Fruit fly (Drosophila melanogaster) whole organism, prepupa: ENCODE data around the gene CG11964.

ENCODE experiments used
- Blimp-1 ChIP-seq: fragments of 200-800 bp; sonication (Bioruptor generic); optimal IDR thresholded peaks from 3 replicates; lab custom pipeline; 2017; ENCODE audit warnings: missing biosample characterization, missing genetic modification characterization, mild to moderate bottlenecking, moderate library complexity, missing genetic modification reagents
- CG10631 ChIP-seq: fragments of 200-800 bp; sonication (Bioruptor generic); optimal IDR thresholded peaks from 2 replicates; lab custom pipeline; 2016; ENCODE audit warnings: missing biosample characterization, missing genetic modification characterization
- CG10669 ChIP-seq: fragments of 200-800 bp; sonication (Bioruptor generic); optimal IDR thresholded peaks from 3 replicates; lab custom pipeline; 2018; ENCODE audit warnings: missing biosample characterization, mild to moderate bottlenecking, missing genetic modification characterization, moderate library complexity
- CG11294 ChIP-seq: fragments of 200-800 bp; sonication (Bioruptor generic); IDR thresholded peaks from 2 replicates; pipeline ENCODE4 v1.3.6; 2022; ENCODE audit warnings: missing biosample characterization, missing genetic modification characterization
- CG11762 ChIP-seq: fragments of 200-800 bp; sonication (Bioruptor generic); optimal IDR thresholded peaks from 3 replicates; lab custom pipeline; 2016; ENCODE audit warnings: missing biosample characterization, missing genetic modification characterization; ENCODE audit not compliant: insufficient read depth
- CG11902 ChIP-seq: fragments of 200-800 bp; sonication (Bioruptor generic); optimal IDR thresholded peaks from 3 replicates; lab custom pipeline; 2016; ENCODE audit warnings: missing biosample characterization, missing genetic modification characterization
- CG1621 ChIP-seq: fragments of 200-800 bp; sonication (Bioruptor generic); optimal IDR thresholded peaks from 3 replicates; lab custom pipeline; 2018; ENCODE audit warnings: missing biosample characterization, mild to moderate bottlenecking, missing genetic modification characterization
- CG16779 ChIP-seq: fragments of 200-800 bp; sonication (Bioruptor generic); optimal IDR thresholded peaks from 3 replicates; lab custom pipeline; 2017; ENCODE audit warnings: missing biosample characterization, mild to moderate bottlenecking, missing genetic modification characterization
- CG3032 ChIP-seq: fragments of 200-800 bp; optimal IDR thresholded peaks from 2 replicates; lab custom pipeline; 2019; ENCODE audit warnings: missing biosample characterization, mild to moderate bottlenecking, missing genetic modification characterization, moderate library complexity
- CG31627 ChIP-seq: fragments of 200-800 bp; sonication (Bioruptor generic); optimal IDR thresholded peaks from 3 replicates; lab custom pipeline; 2016; ENCODE audit warnings: missing biosample characterization, missing genetic modification characterization
- CG32006 ChIP-seq: fragments of 200-800 bp; sonication (Bioruptor generic); optimal IDR thresholded peaks from 3 replicates; lab custom pipeline; 2017; ENCODE audit warnings: missing biosample characterization, mild to moderate bottlenecking, missing genetic modification characterization
- CG3919 ChIP-seq: fragments of 200-800 bp; sonication (Bioruptor generic); optimal IDR thresholded peaks from 3 replicates; lab custom pipeline; 2016; ENCODE audit warnings: missing biosample characterization, missing genetic modification characterization
- CG4318 ChIP-seq: fragments of 200-800 bp; sonication (Bioruptor generic); optimal IDR thresholded peaks from 3 replicates; lab custom pipeline; 2017; ENCODE audit warnings: missing biosample characterization, mild to moderate bottlenecking, missing genetic modification characterization
- CG6163 ChIP-seq: fragments of 200-800 bp; sonication (Bioruptor generic); IDR thresholded peaks from 3 replicates; pipeline ENCODE4 v1.3.6; 2022; ENCODE audit warnings: missing biosample characterization, missing genetic modification characterization
- CG6792 ChIP-seq: fragments of 200-800 bp; sonication (Bioruptor generic); optimal IDR thresholded peaks from 3 replicates; lab custom pipeline; 2016; ENCODE audit warnings: missing biosample characterization, missing genetic modification characterization
- CG6808 ChIP-seq: fragments of 200-800 bp; sonication (Bioruptor generic); optimal IDR thresholded peaks from 3 replicates; lab custom pipeline; 2017; ENCODE audit warnings: missing biosample characterization, missing genetic modification characterization, mild to moderate bottlenecking, moderate library complexity, missing genetic modification reagents
- CG6854 ChIP-seq: fragments of 200-800 bp; sonication (Bioruptor generic); optimal IDR thresholded peaks from 2 replicates; lab custom pipeline; 2017; ENCODE audit warnings: missing biosample characterization, mild to moderate bottlenecking, missing genetic modification characterization
- CG7368 ChIP-seq: fragments of 200-800 bp; sonication (Bioruptor generic); optimal IDR thresholded peaks from 3 replicates; lab custom pipeline; 2016; ENCODE audit warnings: missing biosample characterization, missing genetic modification characterization
- CG8319 ChIP-seq: fragments of 200-800 bp; sonication (Bioruptor generic); optimal IDR thresholded peaks from 3 replicates; lab custom pipeline; 2016; ENCODE audit warnings: missing biosample characterization, missing genetic modification characterization
- CG9139 ChIP-seq: fragments of 200-800 bp; sonication (Bioruptor generic); optimal IDR thresholded peaks from 3 replicates; lab custom pipeline; 2017; ENCODE audit warnings: missing biosample characterization, mild to moderate bottlenecking, missing genetic modification characterization
- Eip78C ChIP-seq: fragments of 200-800 bp; sonication (Bioruptor generic); peaks from one replicate; lab custom pipeline; 2016; ENCODE audit warnings: missing biosample characterization, missing genetic modification characterization
- Eip93F ChIP-seq: fragments of 200-800 bp; sonication (Bioruptor generic); optimal IDR thresholded peaks from 2 replicates; lab custom pipeline; 2016; ENCODE audit warnings: missing biosample characterization, mild to moderate bottlenecking, missing genetic modification characterization
- Ets21C ChIP-seq: fragments of 200-800 bp; sonication (Bioruptor generic); optimal IDR thresholded peaks from 3 replicates; lab custom pipeline; 2016; ENCODE audit warnings: missing biosample characterization, missing genetic modification characterization
- Ets96B ChIP-seq: fragments of 200-800 bp; optimal IDR thresholded peaks from 2 replicates; lab custom pipeline; 2019; ENCODE audit warnings: missing biosample characterization, mild to moderate bottlenecking, missing genetic modification characterization, moderate library complexity
- Hr38 ChIP-seq: sonication (Bioruptor generic); optimal IDR thresholded peaks from 2 replicates; lab custom pipeline; 2016; ENCODE audit warnings: missing biosample characterization, missing genetic modification characterization
- Hr39 ChIP-seq: fragments of 200-800 bp; sonication (Bioruptor generic); optimal IDR thresholded peaks from 2 replicates; lab custom pipeline; 2016; ENCODE audit warnings: missing biosample characterization, missing genetic modification characterization
- Hr4 ChIP-seq: fragments of 200-800 bp; sonication (Bioruptor generic); optimal IDR thresholded peaks from 3 replicates; lab custom pipeline; 2016; ENCODE audit warnings: missing biosample characterization, missing genetic modification characterization
- OdsH ChIP-seq: fragments of 200-800 bp; sonication (Bioruptor generic); optimal IDR thresholded peaks from 3 replicates; lab custom pipeline; 2016; ENCODE audit warnings: missing biosample characterization, missing genetic modification characterization
- Sox102F ChIP-seq: fragments of 200-800 bp; sonication (Bioruptor generic); optimal IDR thresholded peaks from 2 replicates; lab custom pipeline; 2016; ENCODE audit warnings: missing biosample characterization, mild to moderate bottlenecking, missing genetic modification characterization
- Sox14 ChIP-seq: fragments of 200-800 bp; sonication (Bioruptor generic); optimal IDR thresholded peaks from 3 replicates; lab custom pipeline; 2016; ENCODE audit warnings: missing biosample characterization, missing genetic modification characterization
- Sox15 ChIP-seq: fragments of 200-800 bp; sonication (Bioruptor generic); optimal IDR thresholded peaks from 3 replicates; lab custom pipeline; 2016; ENCODE audit warnings: missing biosample characterization, missing genetic modification characterization
- achi ChIP-seq: fragments of 200-800 bp; sonication (Bioruptor generic); optimal IDR thresholded peaks from 3 replicates; lab custom pipeline; 2016; ENCODE audit warnings: missing biosample characterization, missing genetic modification characterization
- cyc ChIP-seq: fragments of 200-800 bp; sonication (Bioruptor generic); optimal IDR thresholded peaks from 3 replicates; lab custom pipeline; 2016; ENCODE audit warnings: missing biosample characterization, missing genetic modification characterization
- dsx ChIP-seq: fragments of 200-800 bp; optimal IDR thresholded peaks from 3 replicates; lab custom pipeline; 2019; ENCODE audit warnings: missing biosample characterization, mild to moderate bottlenecking, missing genetic modification characterization, moderate library complexity; ENCODE audit not compliant: poor library complexity, severe bottlenecking
- eg ChIP-seq: fragments of 200-800 bp; sonication (Bioruptor generic); IDR thresholded peaks from 3 replicates; pipeline ENCODE4 v1.3.6; 2022; ENCODE audit warnings: missing biosample characterization, missing genetic modification characterization
- esn ChIP-seq: fragments of 200-800 bp; sonication (Bioruptor generic); optimal IDR thresholded peaks from 2 replicates; lab custom pipeline; 2016; ENCODE audit warnings: missing biosample characterization, mild to moderate bottlenecking, missing genetic modification characterization, moderate library complexity
- fd59A ChIP-seq: fragments of 200-800 bp; sonication (Bioruptor generic); optimal IDR thresholded peaks from 2 replicates; lab custom pipeline; 2017; ENCODE audit warnings: missing biosample characterization, mild to moderate bottlenecking, missing genetic modification characterization, missing genetic modification reagents
- fkh ChIP-seq: fragments of 200-800 bp; sonication (Bioruptor generic); optimal IDR thresholded peaks from 3 replicates; lab custom pipeline; 2017; ENCODE audit warnings: missing biosample characterization, mild to moderate bottlenecking, missing genetic modification characterization, moderate library complexity
- lz ChIP-seq: fragments of 200-800 bp; sonication (Bioruptor generic); optimal IDR thresholded peaks from 3 replicates; lab custom pipeline; 2016; ENCODE audit warnings: missing biosample characterization, missing genetic modification characterization
- net ChIP-seq: fragments of 200-800 bp; sonication (Bioruptor generic); optimal IDR thresholded peaks from 3 replicates; lab custom pipeline; 2016; ENCODE audit warnings: missing biosample characterization, missing genetic modification characterization
- pdm3 ChIP-seq: fragments of 200-800 bp; sonication (Bioruptor generic); optimal IDR thresholded peaks from 3 replicates; lab custom pipeline; 2016; ENCODE audit warnings: missing biosample characterization, missing genetic modification characterization
- salr ChIP-seq, 2 experiments: fragments of 200-800 bp; sonication (Bioruptor generic); optimal IDR thresholded peaks; 3 replicates each; lab custom pipeline; 2016 to 2018; ENCODE audit warnings: missing biosample characterization in 2 of 2, missing genetic modification characterization in 2 of 2, mild to moderate bottlenecking in 1 of 2
- ss ChIP-seq, 2 experiments: fragments of 200-800 bp; sonication (Bioruptor generic); optimal IDR thresholded peaks; 2 replicates in 1 of 2; 3 replicates in 1 of 2; lab custom pipeline; 2017 to 2018; ENCODE audit warnings: mild to moderate bottlenecking in 2 of 2, missing biosample characterization in 2 of 2, missing genetic modification characterization in 2 of 2, moderate library complexity in 1 of 2
- svp ChIP-seq: fragments of 200-800 bp; sonication (Bioruptor generic); peaks from one replicate; lab custom pipeline; 2016; ENCODE audit warnings: missing biosample characterization, missing genetic modification characterization
- vri ChIP-seq: fragments of 200-800 bp; sonication (Bioruptor generic); optimal IDR thresholded peaks from 3 replicates; lab custom pipeline; 2016; ENCODE audit warnings: missing biosample characterization, mild to moderate bottlenecking, missing genetic modification characterization

CG11964 gene

DNA sequence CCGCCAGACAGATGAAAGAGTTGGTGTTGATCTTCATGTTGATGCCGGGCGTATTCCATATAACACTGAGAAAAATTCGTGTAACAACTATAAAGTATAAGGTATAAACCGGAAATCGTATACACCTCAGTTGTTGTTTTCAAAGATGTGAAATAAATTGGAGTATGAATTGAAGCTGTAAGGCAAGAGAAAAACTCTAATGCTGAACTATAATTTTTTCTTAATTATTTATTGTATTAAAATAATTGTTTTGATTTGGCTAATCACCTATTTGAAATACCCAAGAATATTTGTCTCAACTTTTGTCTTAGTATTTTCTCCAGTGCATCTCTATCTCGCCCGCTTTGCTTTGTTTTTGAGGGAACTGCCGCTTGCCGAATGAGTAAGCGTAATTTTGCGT is 15.5 kb upstream of the CG11964 start (continued):
- peak; percentile 47 for TF ChIP-seq OdsH (GFP tag; lab: Kevin White, UChicago)
- no peak for TF ChIP-seq Hr38
- TF ChIP-seq fd59A (GFP tag; lab: Kevin White, UChicago) = no peak
- no peak for TF ChIP-seq pdm3 (GFP tag; lab: Kevin White, UChicago)
- TF ChIP-seq CG7368 (GFP tag; lab: Kevin White, UChicago) = no peak
- TF ChIP-seq CG16779 (tag; lab: Kevin White, UChicago) = no peak
- no peak for TF ChIP-seq CG10669 (GFP tag; lab: Kevin White, UChicago)
- TF ChIP-seq Sox15 = no peak
- peak; percentile 56 for TF ChIP-seq achi (GFP tag; lab: Kevin White, UChicago)
- no peak for TF ChIP-seq ss (GFP tag; optimal IDR thresholded peaks at IDR 0.05; lab: Kevin White, UChicago)
- TF ChIP-seq Sox102F (GFP tag; lab: Kevin White, UChicago) = peak; percentile 4
- TF ChIP-seq CG10631 (GFP tag; lab: Kevin White, UChicago) = peak; percentile 24
- no peak for TF ChIP-seq cyc (GFP tag; lab: Kevin White, UChicago)
- no peak for TF ChIP-seq CG3032 (tag; lab: Kevin White, UChicago)
- TF ChIP-seq salr (GFP tag; optimal IDR thresholded peaks at IDR 0.05; lab: Kevin White, UChicago) = peak in 1 of 2 experiments; percentile 15
- peak; percentile 23 for TF ChIP-seq CG3919 (GFP tag; lab: Kevin White, UChicago)
- TF ChIP-seq eg (GFP tag; lab: Robert Waterston, UW) = peak; percentile 29; the same call in 1 of the 3 replicates
- no peak for TF ChIP-seq CG6808 (GFP tag; lab: Kevin White, UChicago)
- TF ChIP-seq Ets21C (GFP tag; lab: Kevin White, UChicago) = no peak
- no peak for TF ChIP-seq CG11294 (GFP tag; lab: Robert Waterston, UW)
- TF ChIP-seq Eip78C = peak; percentile 65
- no peak for TF ChIP-seq CG6792 (GFP tag; lab: Kevin White, UChicago)
- TF ChIP-seq Ets96B (tag; lab: Kevin White, UChicago) = no peak
- TF ChIP-seq dsx = no peak

DNA sequence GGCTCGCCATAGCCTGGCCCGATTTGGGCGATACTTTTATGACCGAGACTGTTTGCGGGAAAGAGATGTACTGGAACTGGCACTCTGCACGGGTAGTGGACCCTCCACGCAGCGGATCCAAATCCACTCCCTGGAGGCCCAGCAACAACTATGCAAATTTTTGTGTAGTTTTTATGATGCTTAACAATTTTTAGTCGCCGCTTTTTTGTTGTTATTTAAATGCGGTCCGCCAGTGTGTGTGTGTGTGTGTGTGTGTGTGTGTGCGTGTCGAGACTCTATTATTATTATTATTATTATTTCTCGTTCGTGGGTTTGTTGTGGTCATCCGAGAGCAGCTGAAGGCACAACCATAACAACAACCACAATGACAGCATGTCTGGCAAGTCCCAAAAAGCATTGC is 14.3 kb upstream of the CG11964 start:
- TF ChIP-seq salr (GFP tag; optimal IDR thresholded peaks at IDR 0.05; lab: Kevin White, UChicago) = no peak
- TF ChIP-seq Eip78C = peak; percentile 23
- TF ChIP-seq vri (GFP tag; lab: Kevin White, UChicago) = no peak
- peak; percentile 4 for TF ChIP-seq svp (GFP tag; lab: Kevin White, UChicago)
- no peak for TF ChIP-seq CG1621
- no peak for TF ChIP-seq OdsH (GFP tag; lab: Kevin White, UChicago)
- TF ChIP-seq CG9139 (GFP tag; lab: Kevin White, UChicago) = no peak
- TF ChIP-seq Blimp-1 (GFP tag; lab: Kevin White, UChicago) = no peak

DNA sequence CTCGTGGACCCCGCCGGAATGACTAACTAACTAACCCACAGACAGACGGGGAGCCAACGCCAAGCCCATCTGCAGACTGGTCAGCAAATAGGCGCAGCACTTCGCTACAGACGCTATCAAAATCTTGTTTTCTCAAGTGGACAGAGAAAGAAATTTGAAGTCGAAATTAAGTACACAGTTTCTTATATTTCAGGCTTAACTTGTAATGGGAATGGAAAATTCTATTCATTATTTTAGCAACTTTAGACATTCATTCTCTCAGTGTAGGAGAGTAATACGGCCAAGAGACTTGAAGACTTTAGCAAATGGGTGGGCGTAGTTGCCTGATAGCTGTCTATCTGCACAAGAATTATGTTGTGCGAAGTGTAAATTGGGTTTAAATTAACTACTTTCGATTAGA is 13.5 kb upstream of the CG11964 start:
- TF ChIP-seq CG1621 (peak; percentile 52), achi (GFP tag; lab: Kevin White, UChicago) (peak; percentile 42), eg (GFP tag; lab: Robert Waterston, UW) (peak; percentile 74), vri (GFP tag; lab: Kevin White, UChicago) (no peak), fd59A (GFP tag; lab: Kevin White, UChicago) (peak; percentile 56), CG6854 (no peak), Eip78C (peak; percentile 75), Hr4 (peak; percentile 49), salr (GFP tag; optimal IDR thresholded peaks at IDR 0.05; lab: Kevin White, UChicago) (peak; percentile 35 to 45), Sox14 (GFP tag; lab: Kevin White, UChicago) (peak; percentile 59), CG8319 (no peak), CG7368 (GFP tag; lab: Kevin White, UChicago) (no peak), ss (GFP tag; optimal IDR thresholded peaks at IDR 0.05; lab: Kevin White, UChicago) (peak in 1 of 2 experiments; percentile 9), CG11902 (GFP tag; lab: Kevin White, UChicago) (no peak), CG9139 (GFP tag; lab: Kevin White, UChicago) (no peak), Eip93F (GFP tag; lab: Kevin White, UChicago) (no peak), pdm3 (GFP tag; lab: Kevin White, UChicago) (peak; percentile 41), CG6792 (GFP tag; lab: Kevin White, UChicago) (no peak), cyc (GFP tag; lab: Kevin White, UChicago) (no peak), lz (no peak), dsx (peak; percentile 39), Hr38 (no peak), Hr39 (GFP tag; lab: Kevin White, UChicago) (peak; percentile 4), CG32006 (peak; percentile 61), CG16779 (tag; lab: Kevin White, UChicago) (no peak), CG4318 (peak; percentile 35), CG31627 (GFP tag; lab: Kevin White, UChicago) (no peak), esn (no peak), CG11762 (no peak), net (GFP tag; lab: Kevin White, UChicago) (peak; percentile 45), fkh (GFP tag; lab: Kevin White, UChicago) (no peak), Blimp-1 (GFP tag; lab: Kevin White, UChicago) (no peak), CG6163 (GFP tag; lab: Robert Waterston, UW) (peak; percentile 83)
